Fruit fly (Drosophila melanogaster) whole organism, embryonic: Measurements from ENCODE around the gene CG46270.

Experiments used
- Awh ChIP-seq: fragments of 200-800 bp; sonication (Bioruptor generic); IDR thresholded peaks from 2 replicates; pipeline ENCODE4, ENCODE4 v1.3.6; 2022; ENCODE audit warnings: missing biosample characterization, missing genetic modification characterization
- CG10321 ChIP-seq: fragments of 200-800 bp; sonication (Bioruptor generic); IDR thresholded peaks from 2 replicates; pipeline ENCODE4 v1.3.6; 2022; ENCODE audit warnings: missing biosample characterization, missing genetic modification characterization
- CG10959 ChIP-seq: fragments of 200-800 bp; sonication (Bioruptor generic); IDR thresholded peaks from 2 replicates; pipeline ENCODE4 v1.3.6; 2022; ENCODE audit warnings: missing biosample characterization, missing genetic modification characterization
- CG11696 ChIP-seq: fragments of 200-800 bp; sonication (Bioruptor generic); IDR thresholded peaks from 2 replicates; pipeline ENCODE4 v1.3.6; 2022; ENCODE audit warnings: missing biosample characterization, missing genetic modification characterization
- CG12942 ChIP-seq: fragments of 200-800 bp; sonication (Bioruptor generic); optimal IDR thresholded peaks from 3 replicates; lab custom pipeline; 2016; ENCODE audit warnings: missing biosample characterization, missing genetic modification characterization
- CG15011 ChIP-seq: fragments of 200-800 bp; sonication (Bioruptor generic); optimal IDR thresholded peaks from 3 replicates; lab custom pipeline; 2018; ENCODE audit warnings: missing biosample characterization, mild to moderate bottlenecking, missing genetic modification characterization
- CG1529 ChIP-seq: fragments of 200-800 bp; sonication (Bioruptor generic); optimal IDR thresholded peaks from 3 replicates; lab custom pipeline; 2018; ENCODE audit warnings: missing biosample characterization, missing genetic modification characterization
- CG15601 ChIP-seq: fragments of 200-800 bp; sonication (Bioruptor generic); optimal IDR thresholded peaks from 3 replicates; lab custom pipeline; 2019; ENCODE audit warnings: missing biosample characterization, mild to moderate bottlenecking, missing genetic modification characterization, moderate library complexity
- CG17186 ChIP-seq: fragments of 200-800 bp; sonication (Bioruptor generic); optimal IDR thresholded peaks from 3 replicates; lab custom pipeline; 2017; ENCODE audit warnings: missing biosample characterization, missing genetic modification reagents, missing genetic modification characterization
- CG17568 ChIP-seq: fragments of 200-800 bp; sonication (Bioruptor generic); optimal IDR thresholded peaks from 2 replicates; lab custom pipeline; 2018; ENCODE audit warnings: missing biosample characterization, mild to moderate bottlenecking, missing genetic modification characterization, moderate library complexity
- CG17802 ChIP-seq: fragments of 200-800 bp; sonication (Bioruptor generic); optimal IDR thresholded peaks from 2 replicates; lab custom pipeline; 2018; ENCODE audit warnings: missing biosample characterization, mild to moderate bottlenecking, missing genetic modification characterization, moderate library complexity
- CG18764 ChIP-seq: fragments of 200-800 bp; sonication (Bioruptor generic); optimal IDR thresholded peaks from 3 replicates; lab custom pipeline; 2016; ENCODE audit warnings: missing biosample characterization, missing genetic modification characterization
- CG4424 ChIP-seq: fragments of 200-800 bp; sonication (Bioruptor generic); optimal IDR thresholded peaks from 3 replicates; lab custom pipeline; 2016; ENCODE audit warnings: missing biosample characterization, missing genetic modification characterization
- CG6254 ChIP-seq: fragments of 200-800 bp; sonication (Bioruptor generic); optimal IDR thresholded peaks from 3 replicates; lab custom pipeline; 2017; ENCODE audit warnings: mild to moderate bottlenecking, missing biosample characterization, missing genetic modification reagents, missing genetic modification characterization
- D ChIP-seq, 2 experiments: fragments of 200-800 bp in 1 of 2; fragments of >200 bp in 1 of 2; sonication (Bioruptor generic) in 1 of 2; optimal IDR thresholded peaks; 2 replicates in 1 of 2; 3 replicates in 1 of 2; lab custom pipeline; 2017; ENCODE audit warnings: mild to moderate bottlenecking in 1 of 2, missing biosample characterization in 1 of 2, missing genetic modification characterization in 1 of 2, missing genetic modification reagents in 1 of 2
- Fer3 ChIP-seq: fragments of 200-800 bp; sonication (Bioruptor generic); optimal IDR thresholded peaks from 2 replicates; lab custom pipeline; 2018; ENCODE audit warnings: missing biosample characterization, mild to moderate bottlenecking, missing genetic modification characterization, moderate library complexity
- H2.0 ChIP-seq: fragments of 200-800 bp; sonication (Bioruptor generic); IDR thresholded peaks from 2 replicates; pipeline ENCODE4 v1.3.6; 2022; ENCODE audit warnings: missing biosample characterization, missing genetic modification characterization
- Hr78 ChIP-seq, 2 experiments: fragments of 200-800 bp in 1 of 2; fragments of >200 bp in 1 of 2; sonication (Bioruptor generic) in 1 of 2; optimal IDR thresholded peaks; 2 replicates each; lab custom pipeline; 2017 to 2019; ENCODE audit warnings: missing biosample characterization in 2 of 2, missing genetic modification characterization in 2 of 2, mild to moderate bottlenecking in 1 of 2, moderate library complexity in 1 of 2
- Lim3 ChIP-seq: fragments of 200-800 bp; sonication (Bioruptor generic); IDR thresholded peaks from 2 replicates; pipeline ENCODE4 v1.3.6; 2022; ENCODE audit warnings: missing biosample characterization, missing genetic modification characterization
- Max ChIP-seq: fragments of 200-800 bp; sonication (Bioruptor generic); optimal IDR thresholded peaks from 2 replicates; lab custom pipeline; 2016; ENCODE audit warnings: missing biosample characterization, mild to moderate bottlenecking, missing genetic modification characterization
- Med ChIP-seq: fragments of 200-800 bp; sonication (Bioruptor generic); peaks from one replicate; lab custom pipeline; 2016; ENCODE audit warnings: missing biosample characterization, missing genetic modification characterization, mild to moderate bottlenecking, inconsistent platforms, moderate library complexity
- Nf-YB ChIP-seq: fragments of 200-800 bp; sonication (Bioruptor generic); optimal IDR thresholded peaks from 3 replicates; lab custom pipeline; 2019; ENCODE audit warnings: missing biosample characterization, mild to moderate bottlenecking, missing genetic modification characterization, moderate library complexity
- PHDP ChIP-seq: fragments of 200-800 bp; sonication (Bioruptor generic); optimal IDR thresholded peaks from 3 replicates; lab custom pipeline; 2018; ENCODE audit warnings: missing biosample characterization, mild to moderate bottlenecking, missing genetic modification characterization, moderate library complexity
- Side ChIP-seq: fragments of 200-800 bp; sonication (Bioruptor generic); optimal IDR thresholded peaks from 2 replicates; lab custom pipeline; 2016; ENCODE audit warnings: missing biosample characterization, missing genetic modification characterization
- Trl ChIP-seq, 3 experiments: fragments of >200 bp in 2 of 3; fragments of 200-800 bp in 1 of 3; sonication (Bioruptor generic) in 1 of 3; optimal IDR thresholded peaks; 2 replicates in 1 of 3; 3 replicates in 2 of 3; lab custom pipeline; 2016 to 2017; ENCODE audit warnings: missing biosample characterization in 1 of 3, missing genetic modification characterization in 1 of 3
- Vsx1 ChIP-seq: fragments of 200-800 bp; sonication (Bioruptor generic); optimal IDR thresholded peaks from 2 replicates; lab custom pipeline; 2017; ENCODE audit warnings: missing biosample characterization, mild to moderate bottlenecking, missing genetic modification characterization, missing genetic modification reagents
- ato ChIP-seq: fragments of 200-800 bp; sonication (Bioruptor generic); IDR thresholded peaks from 2 replicates; pipeline ENCODE4 v1.3.6; 2022; ENCODE audit warnings: missing biosample characterization, missing genetic modification characterization; ENCODE audit not compliant: partially characterized antibody
- bowl ChIP-seq: fragments of 200-800 bp; sonication (Bioruptor generic); IDR thresholded peaks from 2 replicates; pipeline ENCODE4 v1.3.6; 2022; ENCODE audit warnings: missing biosample characterization, missing genetic modification characterization
- chn ChIP-seq: fragments of 200-800 bp; sonication (Bioruptor generic); optimal IDR thresholded peaks from 2 replicates; lab custom pipeline; 2016; ENCODE audit warnings: missing biosample characterization, missing genetic modification characterization
- crol ChIP-seq: fragments of 200-800 bp; sonication (Bioruptor generic); IDR thresholded peaks from 2 replicates; pipeline ENCODE4 v1.3.6; 2022; ENCODE audit warnings: missing biosample characterization, missing genetic modification characterization
- cwo ChIP-seq: fragments of 200-800 bp; sonication (Bioruptor generic); optimal IDR thresholded peaks from 3 replicates; lab custom pipeline; 2017; ENCODE audit warnings: missing biosample characterization, missing genetic modification characterization, mild to moderate bottlenecking, moderate library complexity, missing genetic modification reagents
- da ChIP-seq: fragments of 200-800 bp; sonication (Bioruptor generic); optimal IDR thresholded peaks from 2 replicates; lab custom pipeline; 2016; ENCODE audit warnings: missing biosample characterization, missing genetic modification characterization
- disco-r ChIP-seq: fragments of 200-800 bp; sonication (Bioruptor generic); optimal IDR thresholded peaks from 2 replicates; lab custom pipeline; 2016; ENCODE audit warnings: missing biosample characterization, missing genetic modification characterization
- fd3F ChIP-seq: fragments of 200-800 bp; sonication (Bioruptor generic); optimal IDR thresholded peaks from 2 replicates; lab custom pipeline; 2018; ENCODE audit warnings: missing biosample characterization, mild to moderate bottlenecking, missing genetic modification characterization, moderate library complexity
- gem ChIP-seq: fragments of 200-800 bp; sonication (Bioruptor generic); optimal IDR thresholded peaks from 2 replicates; lab custom pipeline; 2019; ENCODE audit warnings: missing biosample characterization, mild to moderate bottlenecking, missing genetic modification characterization, moderate library complexity
- hth ChIP-seq: fragments of >200 bp; optimal IDR thresholded peaks from 2 replicates; lab custom pipeline; 2017; ENCODE audit warnings: inconsistent platforms
- inv ChIP-seq: fragments of 200-800 bp; sonication (Bioruptor generic); IDR thresholded peaks from 2 replicates; pipeline ENCODE4 v1.3.6; 2022; ENCODE audit warnings: missing biosample characterization, missing genetic modification characterization; ENCODE audit not compliant: partially characterized antibody
- jigr1 ChIP-seq: fragments of 200-800 bp; sonication (Bioruptor generic); IDR thresholded peaks from 3 replicates; pipeline ENCODE4 v1.3.6; 2022; ENCODE audit warnings: missing biosample characterization, missing genetic modification characterization
- lov ChIP-seq, 2 experiments: fragments of 200-800 bp in 1 of 2; fragments of >200 bp in 1 of 2; sonication (Bioruptor generic) in 1 of 2; IDR thresholded peaks in 1 of 2; optimal IDR thresholded peaks in 1 of 2; 2 replicates in 1 of 2; 3 replicates in 1 of 2; pipeline versions ENCODE4 v1.3.6 to Lab custom; 2017 to 2022; ENCODE audit warnings: missing biosample characterization in 1 of 2, missing genetic modification characterization in 1 of 2
- luna ChIP-seq: fragments of 200-800 bp; sonication (Bioruptor generic); optimal IDR thresholded peaks from 2 replicates; lab custom pipeline; 2016; ENCODE audit warnings: missing biosample characterization, missing genetic modification characterization
- ranshi ChIP-seq: fragments of 200-800 bp; sonication (Bioruptor generic); IDR thresholded peaks from 2 replicates; pipeline ENCODE4 v1.3.6; 2022; ENCODE audit warnings: missing biosample characterization, missing genetic modification characterization
- sens ChIP-seq: fragments of 200-800 bp; sonication (Bioruptor generic); peaks from one replicate; lab custom pipeline; 2016; ENCODE audit warnings: missing biosample characterization, missing genetic modification characterization
- sisA ChIP-seq: fragments of 200-800 bp; sonication (Bioruptor generic); IDR thresholded peaks from 2 replicates; pipeline ENCODE4 v1.3.6; 2022; ENCODE audit warnings: missing biosample characterization, missing genetic modification characterization
- trem ChIP-seq: fragments of 200-800 bp; optimal IDR thresholded peaks from 3 replicates; lab custom pipeline; 2019; ENCODE audit warnings: missing biosample characterization, mild to moderate bottlenecking, missing genetic modification characterization, moderate library complexity
- twi ChIP-seq: fragments of 200-800 bp; optimal IDR thresholded peaks from 2 replicates; lab custom pipeline; 2019; ENCODE audit warnings: missing biosample characterization, mild to moderate bottlenecking, missing genetic modification characterization, moderate library complexity
- yki ChIP-seq: fragments of >200 bp; optimal IDR thresholded peaks from 3 replicates; lab custom pipeline; 2018
- z ChIP-seq: fragments of 200-800 bp; sonication (Bioruptor generic); IDR thresholded peaks from 3 replicates; pipeline ENCODE4 v1.3.6; 2022; ENCODE audit warnings: missing biosample characterization, missing genetic modification characterization
- zen ChIP-seq: fragments of 200-800 bp; sonication (Bioruptor generic); optimal IDR thresholded peaks from 3 replicates; lab custom pipeline; 2018; ENCODE audit warnings: missing biosample characterization, mild to moderate bottlenecking, missing genetic modification characterization, moderate library complexity

Gene CG46270

DNA sequence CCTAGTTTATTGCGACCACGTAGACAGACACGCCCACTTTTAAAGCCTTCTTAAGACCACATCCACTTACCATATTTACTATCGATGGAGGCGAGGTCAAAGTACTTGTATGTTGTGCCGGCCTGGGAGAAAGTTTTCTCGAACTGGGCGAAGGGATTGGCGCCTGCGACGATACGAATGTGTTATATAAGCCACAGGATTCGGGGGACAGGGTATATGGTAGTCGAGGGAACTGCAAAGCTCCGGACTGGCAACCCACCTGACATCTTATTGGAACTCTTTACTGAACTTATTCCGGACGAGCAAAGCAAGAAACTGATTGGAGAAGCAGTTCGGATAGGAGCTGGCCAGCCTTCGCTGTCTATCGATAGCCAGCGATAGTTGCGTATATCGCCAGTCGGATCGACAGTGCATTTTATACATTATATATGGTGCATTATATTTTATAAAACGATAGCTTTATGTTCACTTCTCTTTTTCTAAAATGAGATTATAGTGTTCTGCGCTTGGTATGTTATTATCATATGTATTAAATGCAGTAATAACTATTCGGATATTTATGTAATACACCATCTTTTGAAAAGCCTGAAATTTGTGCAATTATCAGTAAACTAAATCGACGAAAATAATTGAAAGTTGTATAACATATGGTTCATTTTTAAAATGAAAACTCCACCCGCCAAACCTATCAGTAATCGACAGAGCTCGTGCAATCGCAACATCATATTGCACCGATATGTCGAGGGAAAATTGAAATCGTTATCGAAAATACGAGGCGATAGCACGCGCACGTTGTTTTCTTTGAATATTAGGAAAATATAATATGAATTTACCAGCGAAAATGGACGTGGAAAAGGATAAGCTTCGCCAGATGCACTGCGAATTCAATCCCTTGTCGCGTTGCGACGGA lies 15.4 kb downstream of the CG46270 start, which contains the start of the genes Irp-1B and Rrp46 (continued):
- TF ChIP-seq trem (peak; percentile 47), crol (GFP tag; lab: Robert Waterston, UW) (no peak), Nf-YB (GFP tag; lab: Kevin White, UChicago) (no peak), CG6254 (no peak), sens (GFP tag; lab: Kevin White, UChicago) (peak; percentile 74), Med (peak; percentile 70), Fer3 (tag; lab: Kevin White, UChicago) (no peak), zen (tag; lab: Kevin White, UChicago) (peak; percentile 2), CG11696 (GFP tag; lab: Robert Waterston, UW) (no peak), jigr1 (GFP tag; lab: Robert Waterston, UW) (no peak), fd3F (GFP tag; lab: Kevin White, UChicago) (no peak), CG4424 (GFP tag; lab: Kevin White, UChicago) (no peak), CG10959 (GFP tag; lab: Robert Waterston, UW) (no peak), D (optimal IDR thresholded peaks at IDR 0.05; lab: Kevin White, UChicago) (no peak), D (GFP tag; optimal IDR thresholded peaks at IDR 0.05; lab: Kevin White, UChicago) (no peak), yki (no peak), twi (tag; lab: Kevin White, UChicago) (no peak), z (no peak), CG12942 (no peak), Side (no peak), da (no peak), Vsx1 (GFP tag; lab: Kevin White, UChicago) (no peak), lov (optimal IDR thresholded peaks at IDR 0.05; lab: Kevin White, UChicago) (no peak), lov (GFP tag; IDR thresholded peaks at IDR 0.05; lab: Robert Waterston, UW) (no peak), bowl (GFP tag; lab: Robert Waterston, UW) (no peak), Lim3 (no peak), Trl (optimal IDR thresholded peaks at IDR 0.05; lab: Kevin White, UChicago) (no peak), Trl (GFP tag; optimal IDR thresholded peaks at IDR 0.05; lab: Kevin White, UChicago) (no peak), chn (GFP tag; lab: Kevin White, UChicago) (no peak), sisA (no peak), CG17186 (GFP tag; lab: Kevin White, UChicago) (no peak), ato (GFP tag; lab: Robert Waterston, UW) (peak; percentile 96), PHDP (tag; lab: Kevin White, UChicago) (no peak), Max (no peak), CG10321 (no peak), CG1529 (GFP tag; lab: Kevin White, UChicago) (no peak), luna (GFP tag; lab: Kevin White, UChicago) (no peak), Hr78 (GFP tag; optimal IDR thresholded peaks at IDR 0.05; lab: Kevin White, UChicago) (peak in 1 of 2 experiments; percentile 34), disco-r (GFP tag; lab: Kevin White, UChicago) (no peak), gem (tag; lab: Kevin White, UChicago) (no peak), H2.0 (GFP tag; lab: Robert Waterston, UW) (no peak), ranshi (no peak), CG18764 (GFP tag; lab: Kevin White, UChicago) (no peak), Awh (GFP tag; lab: Robert Waterston, UW) (no peak), hth (no peak), inv (GFP tag; lab: Robert Waterston, UW) (peak; percentile 84), CG17568 (no peak), cwo (GFP tag; lab: Kevin White, UChicago) (no peak), CG17802 (tag; lab: Kevin White, UChicago) (no peak), CG15601 (tag; lab: Kevin White, UChicago) (no peak), CG15011 (GFP tag; lab: Kevin White, UChicago) (no peak)
